Worm (Caenorhabditis elegans): ENCODE measurements around the gene rpy-1.
A peak's percentile ranks its signal among the peaks of the same experiment; 100 is the strongest.

DNA sequence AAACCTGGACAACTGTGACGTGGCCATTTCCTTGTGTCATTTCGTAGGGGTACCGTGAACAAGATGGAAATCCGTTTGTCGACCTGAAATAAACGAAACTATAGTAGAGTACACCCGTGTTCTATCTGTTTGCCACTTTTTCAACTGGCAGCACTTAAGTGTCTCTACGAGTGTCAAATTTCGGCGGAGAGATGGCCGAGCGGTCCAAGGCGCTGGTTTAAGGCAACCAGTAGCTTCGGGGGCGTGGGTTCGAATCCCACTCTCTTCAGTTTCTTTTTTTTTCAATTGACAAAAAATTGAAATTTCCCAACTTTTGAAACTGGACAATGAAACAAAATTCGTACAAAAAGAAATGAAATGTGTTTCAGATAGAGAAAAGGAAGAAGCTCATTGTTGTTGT, 16.1 kb upstream of the rpy-1 start:
- TF ChIP-seq him-1 (tag; optimal IDR thresholded peaks at IDR 0.05) (peak; percentile 49), dao-5 (tag; optimal IDR thresholded peaks at IDR 0.05) (no peak)

All from whole organism, L4/young adult.